Worm (Caenorhabditis elegans) whole organism, early embryonic: ENCODE measurements around the gene tars-1.

Source experiments
- B0310.2 ChIP-seq: sonication (generic microtip); optimal IDR thresholded peaks from 2 replicates; lab custom pipeline; 2016; ENCODE audit warnings: mild to moderate bottlenecking, missing genetic modification characterization, missing compliant biosample characterization
- F13C5.2 ChIP-seq: sonication (generic microtip); optimal IDR thresholded peaks from 2 replicates; lab custom pipeline; 2017; ENCODE audit warnings: mild to moderate bottlenecking, missing genetic modification characterization, inconsistent platforms, missing compliant biosample characterization
- aly-1 ChIP-seq: sonication (generic microtip); optimal IDR thresholded peaks from 2 replicates; lab custom pipeline; 2016; ENCODE audit warnings: missing genetic modification characterization, missing compliant biosample characterization
- ama-1 ChIP-seq: fragments of 150-350 bp; optimal IDR thresholded peaks from 2 replicates; lab custom pipeline; 2014
- ceh-13 ChIP-seq: fragments of 200-800 bp; sonication (Bioruptor generic); optimal IDR thresholded peaks from 2 replicates; lab custom pipeline; 2018; ENCODE audit warnings: mild to moderate bottlenecking, missing genetic modification characterization, missing compliant biosample characterization
- ceh-36 ChIP-seq: sonication (generic microtip); optimal IDR thresholded peaks from 2 replicates; lab custom pipeline; 2016; ENCODE audit warnings: missing genetic modification characterization, inconsistent platforms, missing compliant biosample characterization
- ets-7 ChIP-seq: sonication (generic microtip); optimal IDR thresholded peaks from 2 replicates; lab custom pipeline; 2016; ENCODE audit warnings: missing genotype, missing genetic modification characterization, missing compliant biosample characterization
- flt-1 ChIP-seq: fragments of 200-800 bp; sonication (Bioruptor generic); IDR thresholded peaks from 2 replicates; pipeline ENCODE4 v1.3.6; 2022; ENCODE audit warnings: missing genetic modification characterization, missing compliant biosample characterization
- hmbx-1 ChIP-seq: sonication (generic microtip); optimal IDR thresholded peaks from 2 replicates; lab custom pipeline; 2016; ENCODE audit warnings: mild to moderate bottlenecking, missing genetic modification characterization, missing compliant biosample characterization
- scrt-1 ChIP-seq: fragments of 200-800 bp; sonication (Bioruptor generic); IDR thresholded peaks from 2 replicates; pipeline ENCODE4 v1.3.6; 2022; ENCODE audit warnings: missing genetic modification characterization, missing compliant biosample characterization
- sea-1 ChIP-seq: fragments of 200-800 bp; sonication (Bioruptor generic); conservative IDR thresholded peaks from 2 replicates; pipeline ENCODE4 v1.3.6; 2022; ENCODE audit warnings: missing genetic modification characterization, missing compliant biosample characterization
- tra-4 ChIP-seq: sonication (generic microtip); optimal IDR thresholded peaks from 2 replicates; lab custom pipeline; 2017; ENCODE audit warnings: missing genetic modification characterization, missing compliant biosample characterization

DNA sequence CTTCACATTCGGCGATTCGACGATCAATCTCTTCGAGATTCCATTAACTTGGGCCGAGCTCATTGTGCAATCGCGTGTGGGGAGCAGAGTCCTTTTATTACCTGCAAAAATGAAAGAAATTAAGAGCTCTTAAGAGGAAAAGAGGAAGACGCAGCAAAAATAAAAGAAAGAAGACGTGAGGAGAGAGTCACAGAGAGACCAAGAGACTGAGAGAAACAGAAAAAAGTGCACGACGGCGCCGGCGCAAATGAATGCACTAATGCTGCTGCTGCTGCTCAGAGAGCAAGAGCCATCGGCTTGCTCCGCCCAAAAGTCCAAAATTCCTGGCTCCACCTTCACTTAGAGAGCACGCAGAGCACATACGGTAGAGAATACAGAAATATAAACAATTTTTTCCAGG lies 4.7 kb upstream of the tars-1 start, which contains the start of gene inos-1:
- TF ChIP-seq ama-1 (lab: Kevin White, UChicago) (no peak), ets-7 (tag; lab: Kevin White, UChicago) (no peak), ceh-13 (GFP tag; lab: Kevin White, UChicago) (no peak), B0310.2 (tag; lab: Kevin White, UChicago) (no peak), F13C5.2 (tag; lab: Kevin White, UChicago) (no peak), scrt-1 (GFP tag; lab: Robert Waterston, UW) (no peak), flt-1 (no peak), ceh-36 (no peak), aly-1 (tag; lab: Kevin White, UChicago) (no peak), tra-4 (tag; lab: Kevin White, UChicago) (no peak), hmbx-1 (tag; lab: Kevin White, UChicago) (no peak), sea-1 (GFP tag; lab: Robert Waterston, UW) (no peak)
